Fruit fly (Drosophila melanogaster) whole organism, wandering third instar larva: ENCODE data around the gene Cisd2.

Experiments used
- CrebA ChIP-seq: fragments of 200-800 bp; sonication (Bioruptor generic); optimal IDR thresholded peaks from 2 replicates; lab custom pipeline; 2016; ENCODE audit warnings: missing biosample characterization, mild to moderate bottlenecking, missing genetic modification characterization, borderline replicate concordance
- Dfd ChIP-seq: fragments of >200 bp; optimal IDR thresholded peaks from 2 replicates; lab custom pipeline; 2017; ENCODE audit warnings: missing biosample characterization, missing genetic modification characterization
- Myc ChIP-seq: fragments of >200 bp; optimal IDR thresholded peaks from 2 replicates; lab custom pipeline; 2017
- N ChIP-seq: fragments of >200 bp; optimal IDR thresholded peaks from 2 replicates; lab custom pipeline; 2018; ENCODE audit warnings: missing biosample characterization, missing external identifiers, missing genetic modification characterization
- br ChIP-seq: fragments of 200-800 bp; sonication (Bioruptor generic); optimal IDR thresholded peaks from 2 replicates; lab custom pipeline; 2016; ENCODE audit warnings: missing biosample characterization, missing genetic modification characterization
- pan ChIP-seq: fragments of >200 bp; optimal IDR thresholded peaks from 2 replicates; lab custom pipeline; 2017

DNA sequence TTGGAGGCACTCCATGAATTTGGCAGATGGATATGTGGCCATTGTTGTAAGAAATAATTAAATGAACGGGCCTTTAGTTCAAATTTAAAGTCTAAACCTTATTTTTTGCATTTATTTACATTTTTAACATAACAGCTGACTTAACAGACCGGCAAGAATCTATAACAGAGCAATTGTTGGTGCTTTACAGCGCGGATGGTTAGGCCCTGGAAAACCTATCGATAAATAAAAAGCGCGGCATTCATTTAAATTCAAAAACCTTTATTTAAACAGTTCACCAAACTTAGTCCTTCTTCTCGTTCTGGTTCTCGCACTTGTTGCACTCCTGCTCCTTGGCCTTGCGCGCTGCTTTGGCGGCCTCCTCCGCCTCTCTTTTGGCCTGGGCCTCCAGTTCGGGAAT lies 20.8 kb downstream of the Cisd2 start, which contains the start of gene Mesh1:
- TF ChIP-seq Myc (lab: Kevin White, UChicago): no peak
- no peak for TF ChIP-seq CrebA
- TF ChIP-seq Dfd: no peak
- no peak for TF ChIP-seq br
- no peak for TF ChIP-seq N (GFP tag; lab: Kevin White, UChicago)
- TF ChIP-seq pan (lab: Kevin White, UChicago): no peak
